Fruit fly (Drosophila melanogaster) whole organism, embryonic: ENCODE measurements around the gene CG15423.
A peak's percentile ranks its signal among the peaks of the same experiment; 100 is the strongest.

Experiments used
- CG6813 ChIP-seq: fragments of 200-800 bp; sonication (Bioruptor generic); optimal IDR thresholded peaks from 2 replicates; lab custom pipeline; 2017; ENCODE audit warnings: missing biosample characterization, missing genetic modification characterization, mild to moderate bottlenecking, moderate library complexity, missing genetic modification reagents
- Hr78 ChIP-seq, 2 experiments: fragments of 200-800 bp in 1 of 2; fragments of >200 bp in 1 of 2; sonication (Bioruptor generic) in 1 of 2; optimal IDR thresholded peaks; 2 replicates each; lab custom pipeline; 2017 to 2019; ENCODE audit warnings: missing biosample characterization in 2 of 2, missing genetic modification characterization in 2 of 2, mild to moderate bottlenecking in 1 of 2, moderate library complexity in 1 of 2
- Xbp1 ChIP-seq: fragments of 200-800 bp; sonication (Bioruptor generic); optimal IDR thresholded peaks from 3 replicates; lab custom pipeline; 2016; ENCODE audit warnings: missing biosample characterization, mild to moderate bottlenecking, missing genetic modification characterization
- hbn ChIP-seq: fragments of 200-800 bp; sonication (Bioruptor generic); IDR thresholded peaks from 2 replicates; pipeline ENCODE4 v1.3.6; 2022; ENCODE audit warnings: missing biosample characterization, missing genetic modification characterization; ENCODE audit not compliant: partially characterized antibody
- scrt ChIP-seq: fragments of 200-800 bp; sonication (Bioruptor generic); optimal IDR thresholded peaks from 2 replicates; lab custom pipeline; 2018; ENCODE audit warnings: missing biosample characterization, mild to moderate bottlenecking, missing genetic modification characterization, moderate library complexity
- vvl ChIP-seq: fragments of 200-800 bp; sonication (Bioruptor generic); IDR thresholded peaks from 2 replicates; pipeline ENCODE4 v1.3.6; 2022; ENCODE audit warnings: missing biosample characterization, missing genetic modification characterization

DNA sequence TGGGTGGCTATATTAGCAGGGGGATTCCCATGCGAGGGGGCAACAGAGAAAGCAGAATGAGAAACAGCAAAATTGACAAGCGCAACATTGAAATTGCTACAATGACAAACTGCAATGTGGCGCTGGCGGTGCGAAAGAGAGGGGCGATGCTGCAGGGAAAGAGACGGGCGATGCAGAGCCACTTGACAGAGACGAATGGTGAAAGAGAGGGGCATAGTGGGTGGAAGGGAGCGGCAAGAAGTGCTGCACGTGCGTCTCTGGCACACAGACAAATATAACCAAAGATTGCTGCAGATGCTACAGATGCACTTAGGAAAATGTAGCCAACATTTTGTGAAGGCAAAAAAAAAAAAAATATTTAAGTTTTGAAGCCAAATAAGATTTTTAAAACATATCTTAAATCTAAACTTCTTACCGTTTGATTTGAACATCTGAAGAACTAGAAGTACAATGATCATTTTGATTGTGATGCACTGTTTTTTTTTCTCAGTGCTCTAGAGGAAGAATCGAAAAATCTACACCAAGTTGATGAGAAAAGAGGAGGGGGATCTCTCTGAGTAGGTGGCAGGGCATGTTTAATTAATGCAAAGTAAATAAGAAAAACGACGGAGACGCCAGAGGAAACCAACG is 39.5 kb downstream of the CG15423 start:
- TF ChIP-seq hbn (no peak), scrt (GFP tag; lab: Kevin White, UChicago) (no peak), Hr78 (GFP tag; optimal IDR thresholded peaks at IDR 0.05; lab: Kevin White, UChicago) (peak in 1 of 2 experiments; percentile 31), CG6813 (no peak), Xbp1 (GFP tag; lab: Kevin White, UChicago) (peak; percentile 39), vvl (peak; percentile 76)
